Worm (Caenorhabditis elegans) whole organism, L4 larva: ENCODE measurements around the gene C28C12.11.

Experiments
- D1046.2 ChIP-seq: fragments of 200-800 bp; sonication (Bioruptor generic); IDR thresholded peaks from 2 replicates; pipeline ENCODE4 v1.3.6; 2022; ENCODE audit warnings: missing genetic modification characterization, missing compliant biosample characterization
- F49E8.2 ChIP-seq: sonication (generic microtip); optimal IDR thresholded peaks from 2 replicates; lab custom pipeline; 2016; ENCODE audit warnings: missing compliant biosample characterization, mild to moderate bottlenecking, missing genetic modification characterization, borderline replicate concordance
- Y48G9A.11 ChIP-seq: fragments of 200-800 bp; sonication (Bioruptor generic); IDR thresholded peaks from 2 replicates; pipeline ENCODE4 v1.3.6; 2022; ENCODE audit warnings: missing genetic modification reagents, missing genetic modification characterization, missing compliant biosample characterization
- ZK337.2 ChIP-seq: fragments of 200-800 bp; sonication (Bioruptor generic); IDR thresholded peaks from 2 replicates; pipeline ENCODE4 v1.3.6; 2022; ENCODE audit warnings: missing genetic modification reagents, missing genetic modification characterization, missing compliant biosample characterization
- aha-1 ChIP-seq: fragments of 150-350 bp; peaks from one replicate; lab custom pipeline; 2014; ENCODE audit warnings: missing biosample characterization, missing genetic modification characterization
- ceh-28 ChIP-seq: fragments of 150-350 bp; optimal IDR thresholded peaks from 2 replicates; lab custom pipeline; 2014; ENCODE audit warnings: missing biosample characterization, missing genetic modification reagents, missing genetic modification characterization
- ceh-62 ChIP-seq: sonication (generic microtip); optimal IDR thresholded peaks from 2 replicates; lab custom pipeline; 2017; ENCODE audit warnings: missing biosample characterization, missing genetic modification characterization
- ceh-82 ChIP-seq: sonication (generic microtip); optimal IDR thresholded peaks from 2 replicates; lab custom pipeline; 2017; ENCODE audit warnings: missing biosample characterization, missing genetic modification characterization
- ctbp-1 ChIP-seq: fragments of 200-800 bp; sonication (Bioruptor generic); IDR thresholded peaks from 2 replicates; pipeline ENCODE4 v1.3.6; 2022; ENCODE audit warnings: missing genetic modification reagents, missing genetic modification characterization, missing compliant biosample characterization
- daf-16 ChIP-seq, 3 experiments: sonication (generic microtip); optimal IDR thresholded peaks; 2 replicates each; lab custom pipeline; 2016 to 2017; ENCODE audit warnings: missing genetic modification characterization in 3 of 3, missing genetic modification reagents in 3 of 3, mild to moderate bottlenecking in 2 of 3, missing compliant biosample characterization in 2 of 3, missing biosample characterization in 1 of 3, moderate library complexity in 1 of 3
- dmd-8 ChIP-seq: fragments of 200-800 bp; sonication (Bioruptor generic); IDR thresholded peaks from 2 replicates; pipeline ENCODE4 v1.3.6; 2022; ENCODE audit warnings: missing genetic modification characterization, missing compliant biosample characterization
- duxl-1 ChIP-seq: sonication (generic microtip); optimal IDR thresholded peaks from 2 replicates; lab custom pipeline; 2016; ENCODE audit warnings: mild to moderate bottlenecking, missing genetic modification characterization, moderate library complexity, missing compliant biosample characterization; ENCODE audit not compliant: poor library complexity
- gei-8 ChIP-seq: fragments of 200-800 bp; sonication (Bioruptor generic); optimal IDR thresholded peaks from 2 replicates; lab custom pipeline; 2018; ENCODE audit warnings: mild to moderate bottlenecking, missing genetic modification characterization, missing compliant biosample characterization
- hmg-1.1 ChIP-seq: fragments of 200-800 bp; sonication (Bioruptor generic); IDR thresholded peaks from 2 replicates; pipeline ENCODE4 v1.3.6; 2022; ENCODE audit warnings: missing genetic modification reagents, missing genetic modification characterization, missing compliant biosample characterization
- lim-7 ChIP-seq: fragments of 200-800 bp; sonication (Bioruptor generic); IDR thresholded peaks from 2 replicates; pipeline ENCODE4 v1.3.6; 2022; ENCODE audit warnings: missing genetic modification characterization, missing compliant biosample characterization
- lin-29 ChIP-seq: fragments of 200-800 bp; sonication (Bioruptor generic); IDR thresholded peaks from 2 replicates; pipeline ENCODE4 v1.3.6; 2022; ENCODE audit warnings: missing genetic modification reagents, missing genetic modification characterization, missing compliant biosample characterization
- lsy-2 ChIP-seq, 2 experiments: fragments of 150-350 bp in 1 of 2; sonication (generic microtip) in 1 of 2; optimal IDR thresholded peaks; 2 replicates each; lab custom pipeline; 2014 to 2017; ENCODE audit warnings: missing biosample characterization in 2 of 2, missing genetic modification characterization in 2 of 2
- madf-5 ChIP-seq, 2 experiments: fragments of 200-800 bp; sonication (Bioruptor generic); IDR thresholded peaks; 2 replicates each; pipeline ENCODE4 v1.3.6; 2022; ENCODE audit warnings: missing compliant biosample characterization in 2 of 2, missing genetic modification characterization in 2 of 2
- mes-2 ChIP-seq: sonication (generic microtip); optimal IDR thresholded peaks from 2 replicates; lab custom pipeline; 2016; ENCODE audit warnings: missing genotype, mild to moderate bottlenecking, missing genetic modification characterization, missing compliant biosample characterization; ENCODE audit not compliant: poor library complexity, severe bottlenecking
- nhr-10 ChIP-seq: fragments of 150-350 bp; optimal IDR thresholded peaks from 2 replicates; lab custom pipeline; 2014; ENCODE audit warnings: missing biosample characterization, missing genetic modification characterization
- nhr-102 ChIP-seq: sonication (generic microtip); optimal IDR thresholded peaks from 2 replicates; lab custom pipeline; 2016; ENCODE audit warnings: mild to moderate bottlenecking, missing genetic modification characterization, moderate library complexity, missing compliant biosample characterization
- nhr-11 ChIP-seq: fragments of 150-350 bp; optimal IDR thresholded peaks from 2 replicates; lab custom pipeline; 2014; ENCODE audit warnings: missing biosample characterization, missing genetic modification characterization
- nhr-48 ChIP-seq: sonication (generic microtip); optimal IDR thresholded peaks from 2 replicates; lab custom pipeline; 2016; ENCODE audit warnings: mild to moderate bottlenecking, missing genetic modification characterization, missing compliant biosample characterization
- nhr-76 ChIP-seq: fragments of 150-350 bp; optimal IDR thresholded peaks from 2 replicates; lab custom pipeline; 2014; ENCODE audit warnings: missing biosample characterization, missing genetic modification characterization
- php-3 ChIP-seq: fragments of 200-800 bp; sonication (Bioruptor generic); IDR thresholded peaks from 2 replicates; pipeline ENCODE4 v1.3.6; 2022; ENCODE audit warnings: missing genetic modification reagents, missing genetic modification characterization, missing compliant biosample characterization
- pqm-1 ChIP-seq: sonication (generic microtip); optimal IDR thresholded peaks from 2 replicates; lab custom pipeline; 2017; ENCODE audit warnings: missing biosample characterization, missing genetic modification characterization
- set-16 ChIP-seq: fragments of 200-800 bp; sonication (Bioruptor generic); IDR thresholded peaks from 2 replicates; pipeline ENCODE4 v1.3.6; 2022; ENCODE audit warnings: missing genetic modification reagents, missing genetic modification characterization, missing compliant biosample characterization
- tra-1 ChIP-seq: fragments of 200-800 bp; sonication (Bioruptor generic); IDR thresholded peaks from 2 replicates; pipeline ENCODE4 v1.3.6; 2022; ENCODE audit warnings: missing genetic modification reagents, missing genetic modification characterization, missing compliant biosample characterization
- unc-130 ChIP-seq: sonication (generic microtip); optimal IDR thresholded peaks from 2 replicates; lab custom pipeline; 2016; ENCODE audit warnings: missing genetic modification reagents, missing genetic modification characterization, missing compliant biosample characterization
- unc-62 ChIP-seq, 3 experiments: fragments of 150-350 bp in 1 of 3; sonication (generic microtip); optimal IDR thresholded peaks in 2 of 3; peaks in 1 of 3; 1 replicate in 1 of 3; 2 replicates in 2 of 3; lab custom pipeline; 2014 to 2017; ENCODE audit warnings: missing biosample characterization in 3 of 3, missing genetic modification characterization in 3 of 3, missing genetic modification reagents in 3 of 3, missing genotype in 1 of 3

C28C12.11 gene

ce11 chrIV:8453178-8453577 is 20.7 kb upstream of the C28C12.11 start (continued):
- TF ChIP-seq nhr-48 (peak; percentile 12), lsy-2 (tag; optimal IDR thresholded peaks at IDR 0.05; lab: Kevin White, UChicago) (peak in 1 of 2 experiments; percentile 26), F49E8.2 (tag; lab: Kevin White, UChicago) (no peak), Y48G9A.11 (no peak), ZK337.2 (GFP tag; lab: Robert Waterston, UW) (no peak)
- TF ChIP-seq, all 104 proteins: peak for 19

DNA sequence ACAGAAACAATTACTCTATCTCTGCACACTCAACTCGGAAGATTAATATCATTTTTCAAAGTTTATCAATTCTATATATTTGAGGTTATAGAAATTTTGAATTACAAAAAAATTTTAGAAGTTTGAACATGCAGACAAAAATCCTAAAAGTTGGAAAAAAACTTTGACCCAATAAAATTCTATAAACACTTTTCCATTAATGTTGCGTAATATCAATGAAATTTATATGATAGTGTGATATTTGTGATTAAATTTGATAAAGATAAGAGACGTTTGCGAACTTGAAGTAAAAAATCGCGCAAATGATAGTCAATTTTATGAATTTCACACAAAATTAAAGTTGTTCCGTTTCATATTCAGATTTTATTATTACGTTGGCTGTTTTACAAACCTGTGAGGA is 19.8 kb upstream of the C28C12.11 start:
- TF ChIP-seq php-3, result peak; percentile 53
- TF ChIP-seq pqm-1 (tag; lab: Kevin White, UChicago), result peak; percentile 31
- TF ChIP-seq gei-8, result no peak
- TF ChIP-seq daf-16 (GFP tag; optimal IDR thresholded peaks at IDR 0.05; lab: Kevin White, UChicago), result no peak
- TF ChIP-seq daf-16 (tag; optimal IDR thresholded peaks at IDR 0.05; lab: Kevin White, UChicago), result peak; percentile 33
- TF ChIP-seq aha-1, result peak; percentile 32

DNA sequence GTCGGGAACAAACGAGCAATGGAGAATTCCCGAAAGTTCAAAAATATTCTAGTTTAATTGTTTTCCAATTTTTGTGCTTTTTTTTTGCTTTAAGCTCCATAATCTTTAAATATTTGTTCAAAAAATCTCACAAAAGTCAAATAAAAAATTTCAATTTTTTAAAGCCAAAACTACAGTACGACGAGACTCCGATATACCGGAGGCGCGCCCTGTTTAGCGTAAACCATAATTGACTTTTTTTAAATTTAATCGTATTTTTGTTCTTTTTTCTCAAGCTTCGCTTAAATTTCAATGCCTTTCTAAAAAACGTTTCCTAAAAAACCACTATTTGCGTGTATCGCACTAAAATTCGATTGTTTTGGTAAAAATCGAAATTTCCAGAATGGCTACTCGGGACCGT is 17.0 kb upstream of the C28C12.11 start, which contains the start of gene syx-4:
Gene syx-4, plus strand, starts transcription at position 382 of the 400 bp plus-strand sequence.
- TF ChIP-seq madf-5 (GFP tag; IDR thresholded peaks at IDR 0.05; lab: Robert Waterston, UW) (no peak), tra-1 (GFP tag; lab: Robert Waterston, UW) (no peak), nhr-76 (no peak), Y48G9A.11 (peak; percentile 97), duxl-1 (no peak), lin-29 (GFP tag; lab: Robert Waterston, UW) (no peak)

DNA sequence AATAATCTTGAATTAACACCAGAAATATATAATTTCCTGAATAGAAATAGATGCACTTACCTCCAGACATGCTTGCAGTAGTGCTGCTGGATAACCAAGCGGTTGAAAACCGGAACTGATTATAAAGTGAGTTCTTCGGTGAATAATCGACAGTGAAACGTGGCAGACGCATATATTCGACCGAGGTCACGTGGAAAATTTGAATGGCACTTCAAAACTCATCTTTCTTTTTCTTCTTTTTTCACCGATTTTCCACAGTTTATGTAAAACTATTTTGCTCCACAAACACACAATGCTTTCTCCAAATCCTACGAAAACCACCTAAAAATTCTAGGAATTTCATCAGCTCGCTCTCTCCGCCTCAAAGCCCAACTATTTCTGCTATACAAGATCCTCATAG is 13.6 kb upstream of the C28C12.11 start, which contains the start of gene ant-1.4:
Gene ant-1.4, minus strand, starts transcription at position 101 of the 400 bp plus-strand sequence.
- TF ChIP-seq ceh-82 (tag; lab: Kevin White, UChicago) (no peak), gei-8 (no peak), mes-2 (tag; lab: Kevin White, UChicago) (no peak), ctbp-1 (no peak), ceh-28 (tag; lab: Kevin White, UChicago) (no peak), dmd-8 (GFP tag; lab: Robert Waterston, UW) (no peak), nhr-10 (tag; lab: Kevin White, UChicago) (no peak), D1046.2 (GFP tag; lab: Robert Waterston, UW) (no peak), nhr-11 (tag; lab: Kevin White, UChicago) (no peak), nhr-102 (no peak), lim-7 (GFP tag; lab: Robert Waterston, UW) (no peak), pqm-1 (tag; lab: Kevin White, UChicago) (no peak), madf-5 (GFP tag; IDR thresholded peaks at IDR 0.05; lab: Robert Waterston, UW) (no peak), hmg-1.1 (GFP tag; lab: Robert Waterston, UW) (no peak)
- TF ChIP-seq, all 104 proteins: peak for 0

ce11 chrIV:8461177-8461576 is 12.7 kb upstream of the C28C12.11 start:
- TF ChIP-seq unc-62 (GFP tag; optimal IDR thresholded peaks at IDR 0.05 in 1 of 2; lab: Kevin White, UChicago), result peak in 1 of 2 experiments; percentile 96
- no peak for TF ChIP-seq unc-62 (tag; optimal IDR thresholded peaks at IDR 0.05; lab: Kevin White, UChicago)
- TF ChIP-seq set-16, result no peak
- no peak for TF ChIP-seq ceh-62
- TF ChIP-seq, all 104 proteins: peak for 1

DNA sequence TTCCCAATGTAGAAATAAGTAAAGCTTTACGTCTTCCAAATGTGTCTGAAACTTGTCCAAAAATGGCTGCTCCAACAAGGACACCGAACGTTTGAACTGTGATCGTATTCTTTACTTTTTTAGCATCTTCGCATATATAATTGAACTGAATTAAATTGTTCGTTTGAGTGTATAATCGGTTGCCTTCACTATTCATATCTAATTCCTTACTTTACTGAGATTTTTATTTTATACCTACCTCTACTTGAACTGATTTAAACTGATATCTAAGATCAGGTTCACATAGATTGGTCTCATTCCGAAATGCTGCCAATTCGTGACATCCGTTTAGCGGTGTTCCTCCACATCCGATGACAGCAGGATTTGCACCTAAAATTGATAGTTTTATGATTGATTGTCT is 11.5 kb upstream of the C28C12.11 start:
- TF ChIP-seq unc-62 (GFP tag; optimal IDR thresholded peaks at IDR 0.05 in 1 of 2; lab: Kevin White, UChicago) (peak in 1 of 2 experiments; percentile 54), unc-62 (tag; optimal IDR thresholded peaks at IDR 0.05; lab: Kevin White, UChicago) (no peak), unc-130 (GFP tag; lab: Kevin White, UChicago) (no peak)
- TF ChIP-seq, all 104 proteins: peak for 1
